Worm (Caenorhabditis elegans) whole organism, early embryonic: ENCODE results near the gene F56C9.6.

Source experiments
- B0310.2 ChIP-seq: sonication (generic microtip); optimal IDR thresholded peaks from 2 replicates; lab custom pipeline; 2016; ENCODE audit warnings: mild to moderate bottlenecking, missing genetic modification characterization, missing compliant biosample characterization
- F13C5.2 ChIP-seq: sonication (generic microtip); optimal IDR thresholded peaks from 2 replicates; lab custom pipeline; 2017; ENCODE audit warnings: mild to moderate bottlenecking, missing genetic modification characterization, inconsistent platforms, missing compliant biosample characterization
- aly-1 ChIP-seq: sonication (generic microtip); optimal IDR thresholded peaks from 2 replicates; lab custom pipeline; 2016; ENCODE audit warnings: missing genetic modification characterization, missing compliant biosample characterization
- ama-1 ChIP-seq: fragments of 150-350 bp; optimal IDR thresholded peaks from 2 replicates; lab custom pipeline; 2014
- ceh-13 ChIP-seq: fragments of 200-800 bp; sonication (Bioruptor generic); optimal IDR thresholded peaks from 2 replicates; lab custom pipeline; 2018; ENCODE audit warnings: mild to moderate bottlenecking, missing genetic modification characterization, missing compliant biosample characterization
- ceh-36 ChIP-seq: sonication (generic microtip); optimal IDR thresholded peaks from 2 replicates; lab custom pipeline; 2016; ENCODE audit warnings: missing genetic modification characterization, inconsistent platforms, missing compliant biosample characterization
- ets-7 ChIP-seq: sonication (generic microtip); optimal IDR thresholded peaks from 2 replicates; lab custom pipeline; 2016; ENCODE audit warnings: missing genotype, missing genetic modification characterization, missing compliant biosample characterization
- flt-1 ChIP-seq: fragments of 200-800 bp; sonication (Bioruptor generic); IDR thresholded peaks from 2 replicates; pipeline ENCODE4 v1.3.6; 2022; ENCODE audit warnings: missing genetic modification characterization, missing compliant biosample characterization
- hmbx-1 ChIP-seq: sonication (generic microtip); optimal IDR thresholded peaks from 2 replicates; lab custom pipeline; 2016; ENCODE audit warnings: mild to moderate bottlenecking, missing genetic modification characterization, missing compliant biosample characterization
- hmg-4 ChIP-seq: fragments of 200-800 bp; sonication (Bioruptor generic); optimal IDR thresholded peaks from 2 replicates; lab custom pipeline; 2018; ENCODE audit warnings: mild to moderate bottlenecking, missing genetic modification characterization, missing compliant biosample characterization
- hnd-1 ChIP-seq: sonication (generic microtip); optimal IDR thresholded peaks from 2 replicates; lab custom pipeline; 2016; ENCODE audit warnings: missing genetic modification characterization, missing compliant biosample characterization
- pes-1 ChIP-seq: fragments of 200-800 bp; sonication (Bioruptor generic); IDR thresholded peaks from 2 replicates; pipeline ENCODE4 v1.3.6; 2022; ENCODE audit warnings: missing genetic modification reagents, missing genetic modification characterization, missing compliant biosample characterization
- scrt-1 ChIP-seq: fragments of 200-800 bp; sonication (Bioruptor generic); IDR thresholded peaks from 2 replicates; pipeline ENCODE4 v1.3.6; 2022; ENCODE audit warnings: missing genetic modification characterization, missing compliant biosample characterization
- sea-1 ChIP-seq: fragments of 200-800 bp; sonication (Bioruptor generic); conservative IDR thresholded peaks from 2 replicates; pipeline ENCODE4 v1.3.6; 2022; ENCODE audit warnings: missing genetic modification characterization, missing compliant biosample characterization
- tbx-11 ChIP-seq: fragments of 200-800 bp; sonication (Bioruptor generic); IDR thresholded peaks from 2 replicates; pipeline ENCODE4 v1.3.6; 2022; ENCODE audit warnings: missing genetic modification characterization, missing compliant biosample characterization
- tbx-37 ChIP-seq: fragments of 200-800 bp; sonication (Bioruptor generic); conservative IDR thresholded peaks from 2 replicates; pipeline ENCODE4 v1.3.6; 2022; ENCODE audit warnings: missing genetic modification reagents, missing genetic modification characterization, missing compliant biosample characterization
- tra-4 ChIP-seq: sonication (generic microtip); optimal IDR thresholded peaks from 2 replicates; lab custom pipeline; 2017; ENCODE audit warnings: missing genetic modification characterization, missing compliant biosample characterization

The F56C9.6 gene

DNA sequence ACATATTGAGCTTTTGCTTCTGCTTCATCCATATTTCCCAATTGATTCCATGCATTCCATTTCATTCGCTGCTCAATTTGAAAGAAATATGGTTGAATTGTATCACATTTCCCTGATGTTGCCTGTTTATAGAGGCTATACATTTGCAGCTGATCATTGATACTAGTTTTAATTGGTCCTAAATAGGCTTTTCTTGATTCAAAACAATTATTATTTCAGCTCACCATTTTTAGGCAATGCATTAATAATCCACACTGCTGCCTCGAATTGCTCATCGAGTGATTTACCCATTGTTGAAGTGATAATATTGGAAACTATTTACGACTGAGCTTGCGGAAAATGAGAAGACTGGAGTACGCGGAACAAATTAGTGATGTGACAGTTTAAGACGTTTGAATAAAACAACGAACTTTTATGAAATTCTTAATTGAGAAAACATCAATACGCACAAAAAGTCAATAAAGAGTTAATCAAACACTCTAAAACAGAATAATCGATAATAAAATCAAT lies 1.9 kb downstream of the F56C9.6 start, which contains the start of gene acbp-4:
Gene acbp-4 (minus strand): TSS at position 510 of the 510 bp plus-strand sequence.
- TF ChIP-seq F13C5.2 (tag; lab: Kevin White, UChicago): no peak
- no peak for TF ChIP-seq ama-1 (lab: Kevin White, UChicago)
- TF ChIP-seq aly-1 (tag; lab: Kevin White, UChicago): no peak
- no peak for TF ChIP-seq flt-1 (GFP tag; lab: Robert Waterston, UW)
- no peak for TF ChIP-seq tbx-11 (GFP tag; lab: Robert Waterston, UW)
- TF ChIP-seq hnd-1 (tag; lab: Kevin White, UChicago): no peak
- no peak for TF ChIP-seq ceh-13 (GFP tag; lab: Kevin White, UChicago)
- no peak for TF ChIP-seq hmg-4 (GFP tag; lab: Kevin White, UChicago)
- TF ChIP-seq pes-1 (GFP tag; lab: Robert Waterston, UW): no peak
- no peak for TF ChIP-seq tbx-37
- TF ChIP-seq ets-7 (tag; lab: Kevin White, UChicago): no peak
- no peak for TF ChIP-seq B0310.2

DNA sequence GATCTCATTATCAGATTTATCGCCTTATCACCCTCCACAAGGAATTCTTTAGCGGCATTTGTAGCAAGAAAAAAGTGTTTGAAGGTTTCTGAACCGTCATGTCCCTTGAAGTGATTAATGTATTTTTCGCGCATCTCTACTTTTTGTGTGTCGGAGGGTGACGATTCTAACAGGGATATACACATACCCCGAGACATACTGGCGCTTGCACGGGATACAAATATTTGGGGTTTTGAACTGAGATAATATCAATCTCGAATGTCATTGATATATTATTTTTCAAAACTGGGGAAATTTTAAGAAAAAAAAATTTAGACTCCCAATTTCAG lies 5.0 kb downstream of the F56C9.6 start:
- TF ChIP-seq aly-1 (tag; lab: Kevin White, UChicago) (no peak), ets-7 (tag; lab: Kevin White, UChicago) (no peak), tbx-37 (no peak), hmbx-1 (tag; lab: Kevin White, UChicago) (no peak), B0310.2 (no peak), tbx-11 (GFP tag; lab: Robert Waterston, UW) (no peak), tra-4 (tag; lab: Kevin White, UChicago) (no peak), hnd-1 (tag; lab: Kevin White, UChicago) (no peak), hmg-4 (GFP tag; lab: Kevin White, UChicago) (no peak), ama-1 (lab: Kevin White, UChicago) (no peak), flt-1 (GFP tag; lab: Robert Waterston, UW) (no peak), sea-1 (GFP tag; lab: Robert Waterston, UW) (no peak), pes-1 (GFP tag; lab: Robert Waterston, UW) (no peak), ceh-13 (GFP tag; lab: Kevin White, UChicago) (no peak), scrt-1 (no peak), ceh-36 (tag; lab: Kevin White, UChicago) (no peak), F13C5.2 (tag; lab: Kevin White, UChicago) (no peak)

DNA sequence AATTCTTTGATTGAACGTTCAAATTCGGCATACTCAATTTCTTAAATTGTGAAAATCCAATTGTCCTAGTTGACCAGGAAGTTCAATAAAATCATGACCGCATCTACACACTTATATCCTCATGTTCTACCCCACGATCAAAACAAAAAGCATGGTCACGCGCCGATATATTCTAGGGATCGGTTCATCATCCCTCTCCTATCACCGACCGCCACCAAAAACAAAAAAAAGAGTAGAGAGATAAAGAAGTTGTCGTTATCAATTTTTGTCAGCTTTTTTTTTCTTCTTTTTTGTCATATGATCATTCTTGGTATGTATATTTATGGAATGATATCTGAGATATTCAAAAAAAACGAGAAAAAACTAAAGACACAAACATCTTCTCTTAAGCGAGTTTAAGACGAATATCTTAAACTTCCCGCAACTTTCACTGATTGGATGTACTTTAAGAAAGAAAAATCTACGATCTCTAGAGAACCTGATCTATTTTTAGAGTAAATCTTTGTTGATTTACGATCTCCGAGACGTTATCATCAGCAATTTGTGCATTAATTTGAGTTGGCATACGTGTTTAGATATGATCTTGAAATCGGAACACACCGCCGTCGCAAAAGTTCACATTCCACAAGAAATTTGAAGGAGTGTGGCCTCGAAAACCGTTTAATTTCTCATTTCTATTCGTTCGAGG lies 5.5 kb downstream of the F56C9.6 start:
- TF ChIP-seq hmbx-1 (tag; lab: Kevin White, UChicago) (no peak), pes-1 (GFP tag; lab: Robert Waterston, UW) (no peak), ets-7 (tag; lab: Kevin White, UChicago) (no peak), ceh-13 (GFP tag; lab: Kevin White, UChicago) (no peak), B0310.2 (no peak), sea-1 (GFP tag; lab: Robert Waterston, UW) (no peak), ceh-36 (tag; lab: Kevin White, UChicago) (no peak), ama-1 (lab: Kevin White, UChicago) (no peak)

DNA sequence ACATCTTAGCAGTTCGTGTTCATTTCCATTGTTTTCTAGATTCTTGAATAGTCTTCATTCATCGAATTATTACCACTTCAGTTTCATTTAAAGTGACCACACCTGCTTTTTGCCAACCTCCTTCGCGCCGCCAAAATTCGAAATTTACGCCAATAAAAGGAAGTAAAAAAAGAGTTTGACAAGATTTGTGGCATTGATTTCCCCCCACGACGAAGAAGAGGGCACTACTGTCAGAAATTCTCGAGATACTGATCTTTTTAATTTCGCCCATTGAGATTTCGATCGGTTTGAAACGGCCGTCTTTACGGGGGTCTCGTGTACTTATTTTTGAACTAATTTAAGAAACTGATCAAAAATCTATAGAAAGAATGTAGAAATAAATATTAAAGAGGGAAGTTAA lies 8.9 kb downstream of the F56C9.6 start:
- TF ChIP-seq aly-1 (tag; lab: Kevin White, UChicago): no peak
- TF ChIP-seq tbx-37: no peak
- no peak for TF ChIP-seq scrt-1
- TF ChIP-seq tbx-11 (GFP tag; lab: Robert Waterston, UW): no peak
- no peak for TF ChIP-seq ceh-13 (GFP tag; lab: Kevin White, UChicago)
- no peak for TF ChIP-seq ama-1 (lab: Kevin White, UChicago)
- TF ChIP-seq B0310.2: no peak
- no peak for TF ChIP-seq hnd-1 (tag; lab: Kevin White, UChicago)
- TF ChIP-seq pes-1 (GFP tag; lab: Robert Waterston, UW): no peak
- TF ChIP-seq hmbx-1 (tag; lab: Kevin White, UChicago): no peak
- TF ChIP-seq sea-1 (GFP tag; lab: Robert Waterston, UW): no peak
- TF ChIP-seq ceh-36 (tag; lab: Kevin White, UChicago): no peak
- no peak for TF ChIP-seq hmg-4 (GFP tag; lab: Kevin White, UChicago)
- no peak for TF ChIP-seq F13C5.2 (tag; lab: Kevin White, UChicago)
- TF ChIP-seq ets-7 (tag; lab: Kevin White, UChicago): no peak
- TF ChIP-seq tra-4 (tag; lab: Kevin White, UChicago): no peak
- no peak for TF ChIP-seq flt-1 (GFP tag; lab: Robert Waterston, UW)

DNA sequence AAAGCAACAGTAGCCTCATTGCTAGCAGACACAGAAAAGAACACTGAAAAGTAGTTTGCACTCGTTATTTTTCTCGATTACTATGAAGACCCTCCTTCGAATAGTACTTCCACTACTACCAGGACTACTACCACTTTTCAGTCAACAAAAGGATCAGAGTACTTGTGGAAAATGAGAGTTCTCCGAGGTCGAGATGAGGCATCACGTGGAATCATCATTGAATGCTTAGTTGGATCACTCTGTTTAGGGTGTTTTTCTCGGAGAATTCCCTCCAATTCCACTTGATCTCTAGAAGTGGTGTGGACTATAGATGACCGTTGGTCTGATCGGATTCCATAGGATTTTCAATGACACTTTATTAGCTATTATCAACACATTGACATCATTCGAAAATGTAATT lies 9.8 kb downstream of the F56C9.6 start:
- TF ChIP-seq ceh-13 (GFP tag; lab: Kevin White, UChicago) (no peak), tra-4 (tag; lab: Kevin White, UChicago) (no peak)

DNA sequence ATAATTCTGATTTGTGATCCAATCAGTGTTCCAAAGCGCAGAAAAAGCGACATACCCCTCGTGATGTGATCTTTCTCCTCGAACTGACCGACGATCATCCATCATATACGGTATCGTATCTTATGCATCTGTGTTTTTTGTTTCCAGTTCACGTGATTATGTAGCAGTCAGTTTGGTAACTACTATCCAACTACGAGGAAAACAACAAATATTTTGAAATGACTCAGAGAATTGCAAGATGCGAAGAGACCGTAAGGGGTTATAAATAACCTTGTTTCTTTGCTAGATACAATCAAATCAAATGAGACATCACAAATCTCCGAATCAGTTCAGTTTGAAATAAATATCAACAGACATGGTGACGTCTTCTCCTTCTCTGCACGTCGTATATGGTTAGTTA lies 10.4 kb downstream of the F56C9.6 start:
- TF ChIP-seq flt-1 (GFP tag; lab: Robert Waterston, UW) (no peak), ets-7 (tag; lab: Kevin White, UChicago) (no peak), hmbx-1 (tag; lab: Kevin White, UChicago) (no peak), F13C5.2 (tag; lab: Kevin White, UChicago) (no peak), tbx-37 (no peak), hnd-1 (tag; lab: Kevin White, UChicago) (no peak), sea-1 (GFP tag; lab: Robert Waterston, UW) (no peak), tra-4 (tag; lab: Kevin White, UChicago) (no peak), aly-1 (tag; lab: Kevin White, UChicago) (no peak), hmg-4 (GFP tag; lab: Kevin White, UChicago) (no peak), ama-1 (lab: Kevin White, UChicago) (no peak), ceh-13 (GFP tag; lab: Kevin White, UChicago) (no peak), scrt-1 (no peak), ceh-36 (tag; lab: Kevin White, UChicago) (no peak), B0310.2 (no peak), tbx-11 (GFP tag; lab: Robert Waterston, UW) (no peak), pes-1 (GFP tag; lab: Robert Waterston, UW) (no peak)
